Worm (Caenorhabditis elegans) whole organism, L2 larva: Measurements from ENCODE around the gene elf-1.

Experiments used
- C34F6.9 ChIP-seq: fragments of 150-350 bp; optimal IDR thresholded peaks from 2 replicates; lab custom pipeline; 2014; ENCODE audit warnings: missing biosample characterization, missing genetic modification characterization
- alr-1 ChIP-seq: fragments of 150-350 bp; optimal IDR thresholded peaks from 2 replicates; lab custom pipeline; 2014; ENCODE audit warnings: missing biosample characterization, missing genetic modification characterization
- blmp-1 ChIP-seq: sonication (generic microtip); optimal IDR thresholded peaks from 2 replicates; lab custom pipeline; 2017; ENCODE audit warnings: missing genetic modification characterization, mild to moderate bottlenecking, missing compliant biosample characterization, antibody characterized with exemption, moderate library complexity; ENCODE audit not compliant: insufficient read depth
- ceh-16 ChIP-seq: fragments of 150-350 bp; optimal IDR thresholded peaks from 2 replicates; lab custom pipeline; 2014; ENCODE audit warnings: missing biosample characterization, missing genetic modification characterization
- ceh-82 ChIP-seq: fragments of 150-350 bp; optimal IDR thresholded peaks from 2 replicates; lab custom pipeline; 2014; ENCODE audit warnings: missing biosample characterization, missing genetic modification characterization
- crh-2 ChIP-seq: sonication (generic microtip); optimal IDR thresholded peaks from 2 replicates; lab custom pipeline; 2017; ENCODE audit warnings: missing biosample characterization, missing genetic modification characterization
- elt-1 ChIP-seq: fragments of 150-350 bp; optimal IDR thresholded peaks from 2 replicates; lab custom pipeline; 2014; ENCODE audit warnings: missing biosample characterization, missing genetic modification characterization
- elt-3 ChIP-seq: sonication (generic microtip); optimal IDR thresholded peaks from 2 replicates; lab custom pipeline; 2017; ENCODE audit warnings: missing biosample characterization, missing genetic modification characterization
- fos-1 ChIP-seq: fragments of 150-350 bp; optimal IDR thresholded peaks from 2 replicates; lab custom pipeline; 2014; ENCODE audit warnings: missing biosample characterization, missing genetic modification characterization
- gmeb-1 ChIP-seq: fragments of 150-350 bp; optimal IDR thresholded peaks from 2 replicates; lab custom pipeline; 2014; ENCODE audit warnings: missing biosample characterization, missing genetic modification characterization
- lin-11 ChIP-seq: fragments of 150-350 bp; sonication (generic microtip); optimal IDR thresholded peaks from 2 replicates; lab custom pipeline; 2014; ENCODE audit warnings: missing biosample characterization, missing genetic modification characterization, inconsistent platforms, mixed read lengths
- lin-13 ChIP-seq: fragments of 150-350 bp; optimal IDR thresholded peaks from 2 replicates; lab custom pipeline; 2014; ENCODE audit warnings: missing biosample characterization, missing genetic modification reagents, missing genetic modification characterization
- lin-39 ChIP-seq: fragments of 150-350 bp; optimal IDR thresholded peaks from 2 replicates; lab custom pipeline; 2014; ENCODE audit warnings: missing biosample characterization, missing genetic modification reagents, missing genetic modification characterization
- lsy-2 ChIP-seq, 2 experiments: fragments of 150-350 bp in 1 of 2; sonication (generic microtip) in 1 of 2; optimal IDR thresholded peaks; 2 replicates each; lab custom pipeline; 2014 to 2017; ENCODE audit warnings: missing biosample characterization in 2 of 2, missing genetic modification characterization in 2 of 2
- mab-5 ChIP-seq: fragments of 150-350 bp; optimal IDR thresholded peaks from 2 replicates; lab custom pipeline; 2014; ENCODE audit warnings: missing biosample characterization, missing genetic modification characterization
- mbf-1 ChIP-seq: sonication (generic microtip); optimal IDR thresholded peaks from 2 replicates; lab custom pipeline; 2017; ENCODE audit warnings: missing biosample characterization, missing genetic modification characterization
- mdl-1 ChIP-seq, 2 experiments: fragments of 150-350 bp in 1 of 2; sonication (generic microtip) in 1 of 2; optimal IDR thresholded peaks; 2 replicates each; lab custom pipeline; 2017; ENCODE audit warnings: missing biosample characterization in 2 of 2, missing genetic modification characterization in 2 of 2
- nhr-10 ChIP-seq: sonication (generic microtip); optimal IDR thresholded peaks from 2 replicates; lab custom pipeline; 2017; ENCODE audit warnings: missing biosample characterization, missing genetic modification characterization
- nhr-11 ChIP-seq: fragments of 150-350 bp; optimal IDR thresholded peaks from 2 replicates; lab custom pipeline; 2014; ENCODE audit warnings: missing biosample characterization, missing genetic modification characterization
- nhr-12 ChIP-seq: fragments of 150-350 bp; optimal IDR thresholded peaks from 2 replicates; lab custom pipeline; 2014; ENCODE audit warnings: missing biosample characterization, missing genetic modification characterization
- nhr-21 ChIP-seq: fragments of 150-350 bp; optimal IDR thresholded peaks from 2 replicates; lab custom pipeline; 2014; ENCODE audit warnings: missing biosample characterization, missing genetic modification characterization
- nhr-25 ChIP-seq: fragments of 150-350 bp; sonication (generic microtip); optimal IDR thresholded peaks from 3 replicates; lab custom pipeline; 2014; ENCODE audit warnings: missing biosample characterization, missing genetic modification characterization
- nhr-6 ChIP-seq: fragments of 150-350 bp; optimal IDR thresholded peaks from 2 replicates; lab custom pipeline; 2014; ENCODE audit warnings: missing biosample characterization, missing genetic modification characterization
- nhr-77 ChIP-seq: fragments of 150-350 bp; optimal IDR thresholded peaks from 2 replicates; lab custom pipeline; 2014; ENCODE audit warnings: missing biosample characterization, missing genetic modification characterization
- peb-1 ChIP-seq: fragments of 150-350 bp; optimal IDR thresholded peaks from 2 replicates; lab custom pipeline; 2014; ENCODE audit warnings: missing biosample characterization, missing genetic modification characterization
- sem-4 ChIP-seq: fragments of 150-350 bp; optimal IDR thresholded peaks from 2 replicates; lab custom pipeline; 2014; ENCODE audit warnings: missing biosample characterization, missing genetic modification reagents, missing genetic modification characterization
- sma-3 ChIP-seq: sonication (generic microtip); optimal IDR thresholded peaks from 2 replicates; lab custom pipeline; 2016; ENCODE audit warnings: missing genetic modification reagents, missing genetic modification characterization, missing compliant biosample characterization
- sma-9 ChIP-seq, 2 experiments: fragments of 150-350 bp in 1 of 2; sonication (generic microtip) in 1 of 2; optimal IDR thresholded peaks; 2 replicates each; lab custom pipeline; 2014 to 2016; ENCODE audit warnings: missing genetic modification characterization in 2 of 2, mild to moderate bottlenecking in 1 of 2, missing biosample characterization in 1 of 2, missing compliant biosample characterization in 1 of 2, missing genetic modification reagents in 1 of 2, moderate library complexity in 1 of 2
- unc-39 ChIP-seq: fragments of 150-350 bp; optimal IDR thresholded peaks from 2 replicates; lab custom pipeline; 2014; ENCODE audit warnings: missing biosample characterization, missing genetic modification characterization
- unc-62 ChIP-seq: fragments of 150-350 bp; optimal IDR thresholded peaks from 2 replicates; lab custom pipeline; 2014; ENCODE audit warnings: missing biosample characterization, missing genetic modification reagents, missing genetic modification characterization
- zag-1 ChIP-seq: fragments of 150-350 bp; optimal IDR thresholded peaks from 2 replicates; lab custom pipeline; 2014; ENCODE audit warnings: missing biosample characterization, missing genetic modification characterization
- ztf-1 ChIP-seq: fragments of 200-800 bp; sonication (Bioruptor generic); conservative IDR thresholded peaks from 2 replicates; pipeline ENCODE4 v1.3.6; 2022; ENCODE audit warnings: missing genetic modification characterization, missing compliant biosample characterization
- ztf-11 ChIP-seq: sonication (generic microtip); optimal IDR thresholded peaks from 2 replicates; lab custom pipeline; 2017; ENCODE audit warnings: missing biosample characterization, missing genetic modification characterization

elf-1 gene

DNA sequence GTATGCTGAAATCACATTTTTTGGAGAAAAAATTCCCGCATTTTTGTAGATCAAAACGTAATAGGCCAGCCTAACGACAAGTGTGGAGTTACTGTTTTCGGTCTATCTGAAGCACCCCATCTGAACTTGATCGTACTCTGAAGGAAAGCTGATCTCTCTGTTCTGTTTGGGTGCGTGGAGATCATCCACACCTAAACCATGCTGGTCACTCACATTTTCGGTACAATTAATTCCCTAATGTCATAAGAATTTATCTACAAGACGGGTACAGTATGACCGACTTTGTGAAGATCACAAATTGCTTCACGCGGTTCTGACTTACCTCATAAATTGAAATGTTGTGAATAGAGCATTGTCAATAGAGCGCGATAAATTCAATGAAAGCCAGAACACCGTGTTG is 39.0 kb upstream of the elf-1 start:
- TF ChIP-seq elt-3 (no peak), ztf-1 (GFP tag; lab: Robert Waterston, UW) (no peak), C34F6.9 (no peak), unc-62 (GFP tag; lab: Kevin White, UChicago) (no peak)

DNA sequence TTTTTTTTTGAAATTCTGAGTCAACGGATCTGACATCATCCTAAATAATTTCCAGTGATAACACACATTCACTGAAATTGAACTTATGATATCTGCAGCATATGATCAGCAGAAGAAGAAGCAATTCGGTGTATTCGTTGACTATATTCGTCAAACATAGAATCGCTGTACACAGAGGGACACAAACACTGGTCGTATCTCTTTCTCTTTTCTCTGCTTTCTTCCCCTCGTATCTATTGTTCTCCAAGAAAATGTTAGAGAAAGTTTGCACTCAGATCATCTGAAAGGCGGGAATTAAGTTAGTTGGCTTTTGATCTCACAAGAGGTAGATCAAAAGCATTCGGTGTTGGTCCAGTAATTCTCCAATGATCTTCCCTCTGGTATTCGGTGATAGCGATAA is 38.4 kb upstream of the elf-1 start:
- TF ChIP-seq blmp-1 (tag; lab: Kevin White, UChicago), result peak; percentile 24
- peak; percentile 65 for TF ChIP-seq sma-3 (GFP tag; lab: Kevin White, UChicago)
- TF ChIP-seq nhr-6 (tag; lab: Kevin White, UChicago), result no peak
- peak; percentile 33 for TF ChIP-seq nhr-25 (tag; lab: Kevin White, UChicago)
- TF ChIP-seq, all 48 proteins: peak for 3

DNA sequence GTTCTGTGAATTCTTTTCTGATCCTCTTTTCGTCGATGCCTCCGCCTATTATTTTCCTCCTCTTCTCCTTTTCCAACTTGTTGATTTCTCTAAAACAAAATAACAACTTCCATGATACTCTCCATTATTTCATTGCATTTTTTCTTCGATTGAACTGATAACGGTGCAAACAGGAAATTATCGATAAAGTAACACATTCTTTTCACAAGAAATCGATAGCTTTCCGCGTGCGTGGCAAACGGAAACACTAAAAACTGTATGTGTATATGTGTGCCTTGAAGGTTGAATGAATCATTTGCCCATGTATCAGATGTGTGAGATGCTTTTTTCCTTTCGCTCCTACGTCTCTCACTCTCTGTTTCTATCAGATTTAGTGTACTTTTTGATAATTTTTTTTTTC is 37.4 kb upstream of the elf-1 start:
- no peak for TF ChIP-seq nhr-21 (tag; lab: Kevin White, UChicago)
- TF ChIP-seq lin-13 (GFP tag; lab: Kevin White, UChicago), result no peak
- TF ChIP-seq lsy-2 (tag; optimal IDR thresholded peaks at IDR 0.05; lab: Kevin White, UChicago), result no peak
- no peak for TF ChIP-seq lin-39 (tag; lab: Kevin White, UChicago)
- no peak for TF ChIP-seq nhr-11 (tag; lab: Kevin White, UChicago)
- TF ChIP-seq nhr-77 (tag; lab: Kevin White, UChicago), result no peak
- TF ChIP-seq gmeb-1, result no peak
- peak; percentile 8 for TF ChIP-seq sma-9 (GFP tag; optimal IDR thresholded peaks at IDR 0.05; lab: Kevin White, UChicago)
- no peak for TF ChIP-seq sma-9 (tag; optimal IDR thresholded peaks at IDR 0.05; lab: Kevin White, UChicago)
- peak; percentile 8 for TF ChIP-seq ceh-16 (tag; lab: Kevin White, UChicago)
- TF ChIP-seq ztf-11 (tag; lab: Kevin White, UChicago), result no peak
- peak; percentile 81 for TF ChIP-seq crh-2 (tag; lab: Kevin White, UChicago)
- TF ChIP-seq fos-1 (tag; lab: Kevin White, UChicago), result peak; percentile 97
- TF ChIP-seq, all 48 proteins: peak for 4

DNA sequence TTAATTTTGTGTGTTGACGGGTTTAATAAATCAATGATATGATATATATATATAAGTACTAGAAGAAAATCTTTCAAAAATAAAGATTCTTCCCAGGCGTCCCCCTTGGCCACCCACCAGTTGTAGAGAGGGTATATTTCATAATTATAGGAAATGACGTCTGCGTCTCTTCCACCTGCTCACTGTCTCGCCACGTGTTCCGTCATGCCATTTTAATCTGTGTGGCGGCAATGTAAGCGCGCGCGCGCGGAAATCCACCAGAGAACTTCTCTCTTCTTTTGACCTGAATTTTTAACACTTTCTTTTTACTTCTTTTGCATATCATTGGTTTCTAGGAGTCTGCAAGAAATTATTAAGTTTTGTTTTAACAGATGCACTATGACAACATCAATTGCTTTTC is 34.6 kb upstream of the elf-1 start:
- TF ChIP-seq ceh-16 (tag; lab: Kevin White, UChicago), result no peak
- no peak for TF ChIP-seq lin-11 (tag; lab: Kevin White, UChicago)
- no peak for TF ChIP-seq nhr-12 (tag; lab: Kevin White, UChicago)
- TF ChIP-seq mab-5 (tag; lab: Kevin White, UChicago), result no peak
- TF ChIP-seq C34F6.9, result no peak
- TF ChIP-seq nhr-25 (tag; lab: Kevin White, UChicago), result peak; percentile 26
- TF ChIP-seq peb-1, result no peak
- no peak for TF ChIP-seq lin-13 (GFP tag; lab: Kevin White, UChicago)

DNA sequence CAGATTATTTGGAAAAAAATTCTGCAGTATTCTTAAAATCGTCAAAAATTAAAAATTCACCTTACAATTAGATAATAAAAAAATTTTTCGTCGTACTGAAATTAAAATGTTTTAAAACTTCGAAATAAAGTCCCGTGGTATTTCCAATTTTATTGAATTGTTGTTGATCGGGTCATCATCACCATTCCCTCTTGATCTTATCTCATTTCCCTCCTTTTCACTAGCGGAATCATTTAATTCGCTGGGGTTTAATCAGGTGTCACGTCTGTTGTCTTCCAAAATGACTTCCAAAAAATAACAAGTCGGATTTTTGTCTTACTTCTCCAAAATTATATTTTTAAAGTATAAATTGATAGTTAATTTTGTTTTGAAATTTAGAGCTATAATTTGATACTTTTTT is 32.3 kb upstream of the elf-1 start:
- TF ChIP-seq nhr-10 (tag; lab: Kevin White, UChicago) (no peak), mbf-1 (no peak), nhr-21 (tag; lab: Kevin White, UChicago) (no peak), nhr-25 (tag; lab: Kevin White, UChicago) (peak; percentile 33)

DNA sequence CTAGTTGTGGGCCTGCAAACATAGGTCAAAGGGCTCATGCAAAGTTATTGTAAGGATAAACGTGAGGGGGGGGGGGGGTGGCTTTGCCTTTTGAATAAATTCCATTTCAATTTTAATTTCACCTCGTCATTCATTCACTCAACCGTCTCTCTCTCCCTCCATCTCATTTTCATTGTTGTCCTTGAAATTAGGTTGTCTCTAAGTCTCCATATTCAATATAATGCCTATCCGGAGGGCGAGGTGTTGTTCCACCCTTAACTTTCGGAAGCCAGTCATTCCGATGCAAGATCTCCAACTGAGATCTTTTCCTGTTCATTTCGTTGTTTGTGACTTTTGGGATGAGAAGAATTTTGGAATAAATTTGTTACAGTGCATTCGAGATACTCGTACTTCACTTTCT is 31.7 kb upstream of the elf-1 start:
- TF ChIP-seq sem-4 (tag; lab: Kevin White, UChicago) (peak; percentile 1), elt-1 (tag; lab: Kevin White, UChicago) (no peak), alr-1 (no peak), blmp-1 (tag; lab: Kevin White, UChicago) (peak; percentile 24), mdl-1 (tag; optimal IDR thresholded peaks at IDR 0.05; lab: Kevin White, UChicago) (no peak), zag-1 (no peak), unc-39 (no peak), nhr-25 (tag; lab: Kevin White, UChicago) (peak; percentile 52), lin-11 (tag; lab: Kevin White, UChicago) (no peak), ceh-82 (tag; lab: Kevin White, UChicago) (no peak), lsy-2 (tag; optimal IDR thresholded peaks at IDR 0.05; lab: Kevin White, UChicago) (no peak)
- TF ChIP-seq, all 48 proteins: peak for 3
